Fruit fly (Drosophila melanogaster): ENCODE measurements around the gene CG7294.

DNA sequence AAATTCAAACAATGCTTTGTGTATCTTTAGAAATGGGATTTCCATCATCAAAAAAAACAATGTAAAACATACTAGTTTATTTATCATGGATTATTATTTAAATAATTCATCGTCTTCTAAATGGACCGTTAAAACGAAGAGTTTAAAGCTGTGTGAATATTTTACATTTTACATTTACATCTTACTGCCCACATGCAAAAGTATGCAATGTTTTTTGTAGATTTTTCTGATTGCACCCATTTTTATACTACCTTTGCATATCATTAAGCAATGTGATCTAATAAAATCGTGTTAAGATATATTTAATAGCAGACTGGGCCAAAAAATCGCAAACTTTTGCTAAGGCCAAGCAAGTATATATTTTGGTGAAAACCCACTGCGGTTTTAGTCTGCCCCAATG lies 17.5 kb downstream of the CG7294 start:
- TF ChIP-seq psq (optimal IDR thresholded peaks at IDR 0.05) (no peak), pan (optimal IDR thresholded peaks at IDR 0.05) (no peak)

Data from whole organism.